Worm (Caenorhabditis elegans) whole organism, L3 larva: ENCODE measurements around the gene F25E5.8.

ENCODE experiments used
- R02D3.7 ChIP-seq: fragments of 150-350 bp; optimal IDR thresholded peaks from 2 replicates; lab custom pipeline; 2014; ENCODE audit warnings: missing biosample characterization, missing genetic modification characterization
- ZK546.5 ChIP-seq: sonication (generic microtip); optimal IDR thresholded peaks from 2 replicates; lab custom pipeline; 2017; ENCODE audit warnings: missing biosample characterization, missing genetic modification characterization
- aly-2 ChIP-seq: fragments of 150-350 bp; optimal IDR thresholded peaks from 2 replicates; lab custom pipeline; 2014; ENCODE audit warnings: missing biosample characterization, missing genetic modification characterization
- ama-1 ChIP-seq: fragments of 150-350 bp; optimal IDR thresholded peaks from 2 replicates; lab custom pipeline; 2018
- ceh-16 ChIP-seq: sonication (generic microtip); optimal IDR thresholded peaks from 2 replicates; lab custom pipeline; 2017; ENCODE audit warnings: missing biosample characterization, missing genetic modification characterization
- ceh-28 ChIP-seq: fragments of 150-350 bp; optimal IDR thresholded peaks from 2 replicates; lab custom pipeline; 2014; ENCODE audit warnings: missing biosample characterization, missing genetic modification reagents, missing genetic modification characterization
- ceh-82 ChIP-seq: fragments of 150-350 bp; optimal IDR thresholded peaks from 2 replicates; lab custom pipeline; 2014; ENCODE audit warnings: missing biosample characterization, missing genetic modification characterization
- ceh-9 ChIP-seq: sonication (generic microtip); optimal IDR thresholded peaks from 2 replicates; lab custom pipeline; 2018; ENCODE audit warnings: missing biosample characterization, missing genetic modification characterization
- daf-12 ChIP-seq: fragments of 150-350 bp; optimal IDR thresholded peaks from 2 replicates; lab custom pipeline; 2014; ENCODE audit warnings: missing biosample characterization, missing genetic modification reagents, missing genetic modification characterization
- egl-27 ChIP-seq: sonication (generic microtip); optimal IDR thresholded peaks from 4 replicates; lab custom pipeline; 2017; ENCODE audit warnings: missing biosample characterization, missing genetic modification reagents, missing genetic modification characterization
- egl-5 ChIP-seq: fragments of 150-350 bp; optimal IDR thresholded peaks from 2 replicates; lab custom pipeline; 2017; ENCODE audit warnings: missing biosample characterization, missing genetic modification reagents, missing genetic modification characterization, inconsistent platforms
- elt-1 ChIP-seq: fragments of 150-350 bp; optimal IDR thresholded peaks from 2 replicates; lab custom pipeline; 2014; ENCODE audit warnings: missing biosample characterization, missing genetic modification characterization
- elt-2 ChIP-seq: sonication (generic microtip); optimal IDR thresholded peaks from 2 replicates; lab custom pipeline; 2016; ENCODE audit warnings: missing genetic modification reagents, mild to moderate bottlenecking, missing genetic modification characterization, missing compliant biosample characterization
- elt-3 ChIP-seq, 3 experiments: fragments of 150-350 bp in 1 of 3; sonication (generic microtip) in 2 of 3; optimal IDR thresholded peaks; 2 replicates in 2 of 3; 4 replicates in 1 of 3; lab custom pipeline; 2014 to 2017; ENCODE audit warnings: missing biosample characterization in 3 of 3, missing genetic modification characterization in 3 of 3
- eor-1 ChIP-seq, 2 experiments: fragments of 150-350 bp; optimal IDR thresholded peaks; 2 replicates each; lab custom pipeline; 2014 to 2018; ENCODE audit warnings: missing biosample characterization in 2 of 2, missing genetic modification characterization in 2 of 2
- fkh-10 ChIP-seq: sonication (generic microtip); optimal IDR thresholded peaks from 2 replicates; lab custom pipeline; 2017; ENCODE audit warnings: missing biosample characterization, missing genetic modification reagents, missing genetic modification characterization
- fkh-2 ChIP-seq: fragments of 150-350 bp; optimal IDR thresholded peaks from 2 replicates; lab custom pipeline; 2014; ENCODE audit warnings: missing biosample characterization, missing genetic modification reagents, missing genetic modification characterization
- fos-1 ChIP-seq: fragments of 150-350 bp; optimal IDR thresholded peaks from 2 replicates; lab custom pipeline; 2014; ENCODE audit warnings: missing biosample characterization, missing genetic modification characterization
- hmg-11 ChIP-seq: sonication (generic microtip); optimal IDR thresholded peaks from 2 replicates; lab custom pipeline; 2016; ENCODE audit warnings: missing genetic modification characterization, missing compliant biosample characterization
- jun-1 ChIP-seq: fragments of 150-350 bp; optimal IDR thresholded peaks from 2 replicates; lab custom pipeline; 2014; ENCODE audit warnings: missing biosample characterization, missing genetic modification reagents, missing genetic modification characterization
- lin-15B ChIP-seq: fragments of 150-350 bp; optimal IDR thresholded peaks from 2 replicates; lab custom pipeline; 2014; ENCODE audit warnings: missing biosample characterization, missing genetic modification characterization
- lin-39 ChIP-seq: fragments of 150-350 bp; optimal IDR thresholded peaks from 2 replicates; lab custom pipeline; 2018; ENCODE audit warnings: missing biosample characterization, missing genetic modification reagents, missing genetic modification characterization
- lsy-12 ChIP-seq: sonication (generic microtip); optimal IDR thresholded peaks from 2 replicates; lab custom pipeline; 2016; ENCODE audit warnings: mild to moderate bottlenecking, missing genetic modification characterization, missing compliant biosample characterization
- mdl-1 ChIP-seq: fragments of 150-350 bp; optimal IDR thresholded peaks from 2 replicates; lab custom pipeline; 2014; ENCODE audit warnings: missing biosample characterization, missing genetic modification characterization
- mml-1 ChIP-seq: fragments of 150-350 bp; sonication (generic microtip); optimal IDR thresholded peaks from 3 replicates; lab custom pipeline; 2014; ENCODE audit warnings: missing biosample characterization, missing genetic modification characterization
- nfya-1 ChIP-seq: sonication (generic microtip); optimal IDR thresholded peaks from 2 replicates; lab custom pipeline; 2017; ENCODE audit warnings: missing genetic modification characterization, mild to moderate bottlenecking, missing compliant biosample characterization, antibody characterized with exemption, moderate library complexity; ENCODE audit not compliant: insufficient read depth
- nhr-11 ChIP-seq: fragments of 150-350 bp; optimal IDR thresholded peaks from 2 replicates; lab custom pipeline; 2014; ENCODE audit warnings: missing biosample characterization, missing genetic modification characterization
- nhr-12 ChIP-seq: fragments of 150-350 bp; optimal IDR thresholded peaks from 2 replicates; lab custom pipeline; 2014; ENCODE audit warnings: missing biosample characterization, missing genetic modification characterization
- nhr-23 ChIP-seq: fragments of 150-350 bp; optimal IDR thresholded peaks from 2 replicates; lab custom pipeline; 2014; ENCODE audit warnings: missing biosample characterization, missing genetic modification reagents, missing genetic modification characterization
- nhr-237 ChIP-seq: fragments of 150-350 bp; optimal IDR thresholded peaks from 2 replicates; lab custom pipeline; 2014; ENCODE audit warnings: missing biosample characterization, missing genetic modification characterization
- nhr-25 ChIP-seq: sonication (generic microtip); optimal IDR thresholded peaks from 2 replicates; lab custom pipeline; 2017; ENCODE audit warnings: missing biosample characterization, missing genetic modification characterization
- nhr-28 ChIP-seq: fragments of 150-350 bp; optimal IDR thresholded peaks from 2 replicates; lab custom pipeline; 2014; ENCODE audit warnings: missing biosample characterization, missing genetic modification characterization
- nhr-43 ChIP-seq: sonication (generic microtip); optimal IDR thresholded peaks from 2 replicates; lab custom pipeline; 2016; ENCODE audit warnings: mild to moderate bottlenecking, missing genetic modification characterization, missing compliant biosample characterization; ENCODE audit not compliant: poor library complexity, severe bottlenecking
- nhr-67 ChIP-seq: fragments of 150-350 bp; optimal IDR thresholded peaks from 2 replicates; lab custom pipeline; 2014; ENCODE audit warnings: missing biosample characterization, missing genetic modification characterization
- nhr-76 ChIP-seq: fragments of 150-350 bp; sonication (generic microtip); optimal IDR thresholded peaks from 5 replicates; lab custom pipeline; 2014; ENCODE audit warnings: missing biosample characterization, missing genetic modification characterization
- nhr-77 ChIP-seq: fragments of 150-350 bp; optimal IDR thresholded peaks from 2 replicates; lab custom pipeline; 2014; ENCODE audit warnings: missing biosample characterization, missing genetic modification characterization
- pha-4 ChIP-seq: fragments of 150-350 bp; optimal IDR thresholded peaks from 2 replicates; lab custom pipeline; 2014; ENCODE audit warnings: missing biosample characterization, missing genetic modification reagents, missing genetic modification characterization
- pqm-1 ChIP-seq: fragments of 150-350 bp; optimal IDR thresholded peaks from 2 replicates; lab custom pipeline; 2017; ENCODE audit warnings: missing biosample characterization, missing genetic modification characterization, inconsistent platforms
- sea-2 ChIP-seq: fragments of 150-350 bp; sonication (generic microtip); optimal IDR thresholded peaks from 4 replicates; lab custom pipeline; 2014; ENCODE audit warnings: missing biosample characterization, missing genetic modification reagents, missing genetic modification characterization
- skn-1 ChIP-seq: fragments of 150-350 bp; optimal IDR thresholded peaks from 2 replicates; lab custom pipeline; 2014; ENCODE audit warnings: missing biosample characterization, missing genetic modification characterization
- snpc-4 ChIP-seq: fragments of 150-350 bp; optimal IDR thresholded peaks from 2 replicates; lab custom pipeline; 2014; ENCODE audit warnings: missing biosample characterization, missing genetic modification characterization
- tbx-2 ChIP-seq: sonication (generic microtip); optimal IDR thresholded peaks from 2 replicates; lab custom pipeline; 2016; ENCODE audit warnings: mild to moderate bottlenecking, missing genetic modification characterization, missing compliant biosample characterization
- unc-39 ChIP-seq: sonication (generic microtip); optimal IDR thresholded peaks from 4 replicates; lab custom pipeline; 2017; ENCODE audit warnings: missing biosample characterization, missing genetic modification characterization
- unc-62 ChIP-seq: fragments of 150-350 bp; sonication (generic microtip); optimal IDR thresholded peaks from 4 replicates; lab custom pipeline; 2014; ENCODE audit warnings: missing biosample characterization, missing genetic modification reagents, missing genetic modification characterization
- zag-1 ChIP-seq: fragments of 150-350 bp; optimal IDR thresholded peaks from 2 replicates; lab custom pipeline; 2014; ENCODE audit warnings: missing biosample characterization, missing genetic modification characterization
- ztf-11 ChIP-seq: fragments of 150-350 bp; optimal IDR thresholded peaks from 2 replicates; lab custom pipeline; 2014; ENCODE audit warnings: missing biosample characterization, missing genetic modification characterization
- ztf-4 ChIP-seq: fragments of 150-350 bp; optimal IDR thresholded peaks from 2 replicates; lab custom pipeline; 2014; ENCODE audit warnings: missing biosample characterization, missing genetic modification characterization

Gene F25E5.8

ce11 chrV:7434805-7435363, 846 bp upstream of the F25E5.8 start:
- no peak for TF ChIP-seq nhr-23
- no peak for TF ChIP-seq nhr-76
- no peak for TF ChIP-seq sea-2
- peak; percentile 60 for TF ChIP-seq pha-4 (tag; lab: Kevin White, UChicago)
- no peak for TF ChIP-seq ceh-82 (tag; lab: Kevin White, UChicago)
- no peak for TF ChIP-seq nhr-67 (tag; lab: Kevin White, UChicago)
- TF ChIP-seq R02D3.7: no peak
- TF ChIP-seq elt-3 (tag; optimal IDR thresholded peaks at IDR 0.05; lab: Kevin White, UChicago): no peak
- TF ChIP-seq zag-1: no peak
- peak; percentile 76 for TF ChIP-seq mdl-1 (tag; lab: Kevin White, UChicago)
- no peak for TF ChIP-seq nhr-12 (tag; lab: Kevin White, UChicago)
- TF ChIP-seq pqm-1 (tag; lab: Kevin White, UChicago): peak; percentile 91
- TF ChIP-seq nhr-25: no peak
- TF ChIP-seq fkh-2 (tag; lab: Kevin White, UChicago): no peak
- no peak for TF ChIP-seq lsy-12 (tag; lab: Kevin White, UChicago)
- TF ChIP-seq skn-1 (tag; lab: Kevin White, UChicago): peak; percentile 62
- no peak for TF ChIP-seq ceh-28 (tag; lab: Kevin White, UChicago)
- TF ChIP-seq elt-1 (tag; lab: Kevin White, UChicago): peak; percentile 4
- no peak for TF ChIP-seq ztf-11
- TF ChIP-seq tbx-2 (tag; lab: Kevin White, UChicago): no peak
- TF ChIP-seq hmg-11 (tag; lab: Kevin White, UChicago): peak; percentile 27
- peak; percentile 74 for TF ChIP-seq elt-2 (tag; lab: Kevin White, UChicago)
- no peak for TF ChIP-seq ceh-16
- TF ChIP-seq unc-62 (GFP tag; lab: Kevin White, UChicago): no peak
- TF ChIP-seq egl-27 (tag; lab: Kevin White, UChicago): no peak
- TF ChIP-seq lin-15B (tag; lab: Kevin White, UChicago): peak; percentile 9
- no peak for TF ChIP-seq eor-1 (tag; optimal IDR thresholded peaks at IDR 0.05; lab: Kevin White, UChicago)
- no peak for TF ChIP-seq ceh-9 (tag; lab: Kevin White, UChicago)
- peak; percentile 69 for TF ChIP-seq egl-5 (tag; lab: Kevin White, UChicago)
- peak; percentile 40 for TF ChIP-seq fkh-10 (GFP tag; lab: Kevin White, UChicago)
- no peak for TF ChIP-seq mml-1 (tag; lab: Kevin White, UChicago)
- TF ChIP-seq nhr-77 (tag; lab: Kevin White, UChicago): no peak
- TF ChIP-seq lin-39 (tag; lab: Kevin White, UChicago): peak; percentile 51
- TF ChIP-seq daf-12 (tag; lab: Kevin White, UChicago): no peak
- TF ChIP-seq unc-39 (tag; lab: Kevin White, UChicago): no peak
- peak; percentile 21 for TF ChIP-seq snpc-4 (tag; lab: Kevin White, UChicago)
- TF ChIP-seq ZK546.5 (tag; lab: Kevin White, UChicago): no peak
- no peak for TF ChIP-seq ztf-4 (tag; lab: Kevin White, UChicago)
- TF ChIP-seq jun-1 (tag; lab: Kevin White, UChicago): no peak
- TF ChIP-seq nhr-237: no peak
- TF ChIP-seq aly-2 (tag; lab: Kevin White, UChicago): no peak
- no peak for TF ChIP-seq nhr-11 (tag; lab: Kevin White, UChicago)
- peak; percentile 42 for TF ChIP-seq ama-1
- TF ChIP-seq fos-1: no peak
- TF ChIP-seq nfya-1: peak; percentile 50
- no peak for TF ChIP-seq nhr-43 (tag; lab: Kevin White, UChicago)
- TF ChIP-seq nhr-28 (tag; lab: Kevin White, UChicago): no peak
